Fruit fly (Drosophila melanogaster) whole organism, embryonic: ENCODE measurements around the gene Vha16-5.

Experiments used
- CG15696 ChIP-seq: fragments of 200-800 bp; sonication (Bioruptor generic); optimal IDR thresholded peaks from 2 replicates; lab custom pipeline; 2019; ENCODE audit warnings: missing biosample characterization, mild to moderate bottlenecking, missing genetic modification characterization, moderate library complexity
- HLH3B ChIP-seq: fragments of 200-800 bp; sonication (Bioruptor generic); IDR thresholded peaks from 2 replicates; pipeline ENCODE4 v1.3.6; 2022; ENCODE audit warnings: missing biosample characterization, missing genetic modification characterization
- Nf-YA ChIP-seq: fragments of 200-800 bp; sonication (Bioruptor generic); IDR thresholded peaks from 2 replicates; pipeline ENCODE4 v1.3.6; 2022; ENCODE audit warnings: missing biosample characterization, missing genetic modification characterization
- dmrt99B ChIP-seq: fragments of 200-800 bp; sonication (Bioruptor generic); optimal IDR thresholded peaks from 2 replicates; lab custom pipeline; 2018; ENCODE audit warnings: missing biosample characterization, mild to moderate bottlenecking, missing genetic modification characterization, moderate library complexity

DNA sequence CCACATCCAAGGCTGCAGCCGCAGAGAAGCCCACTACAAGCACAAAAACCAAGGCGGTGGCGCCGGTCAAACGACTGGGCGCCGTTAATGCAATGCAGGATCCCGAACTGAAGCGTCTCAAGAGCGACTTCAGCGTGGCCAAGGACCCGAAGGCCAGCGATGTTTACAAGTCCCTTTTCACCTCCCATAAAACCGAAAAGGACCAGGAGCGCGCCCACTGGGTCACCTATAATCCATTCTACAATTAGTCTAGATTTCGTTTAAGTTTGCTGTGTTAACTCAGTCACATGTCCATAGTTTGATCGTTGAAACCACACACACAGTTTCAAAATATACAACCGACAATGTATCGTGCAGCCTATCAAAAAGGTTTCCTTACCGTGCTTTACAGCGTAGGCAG is 6.9 kb downstream of the Vha16-5 start, which contains the start of gene CG17118:
- no peak for TF ChIP-seq Nf-YA
- no peak for TF ChIP-seq dmrt99B (tag; lab: Kevin White, UChicago)
- TF ChIP-seq CG15696 (tag; lab: Kevin White, UChicago): no peak
- no peak for TF ChIP-seq HLH3B (GFP tag; lab: Robert Waterston, UW)
